Worm (Caenorhabditis elegans): Measurements from ENCODE around the gene daf-28.

daf-28 gene

ce11 chrV:19814833-19815232, at the start of gene daf-28:
Gene daf-28 (plus strand): TSS chrV:19815133.
- no peak for TF ChIP-seq ceh-30 (tag; optimal IDR thresholded peaks at IDR 0.05)
- no peak for TF ChIP-seq pag-3 (tag; optimal IDR thresholded peaks at IDR 0.05; ENCODE audit: borderline replicate concordance)
- no peak for TF ChIP-seq nfya-1 (tag; optimal IDR thresholded peaks at IDR 0.05)
- TF ChIP-seq ets-4 (tag; optimal IDR thresholded peaks at IDR 0.05): no peak
- no peak for TF ChIP-seq Y22D7AL.16 (tag; optimal IDR thresholded peaks at IDR 0.05)
- TF ChIP-seq hlh-6 (tag; optimal IDR thresholded peaks at IDR 0.05): no peak
- TF ChIP-seq ceh-14 (tag; optimal IDR thresholded peaks at IDR 0.05): no peak
- no peak for TF ChIP-seq sox-2 (GFP tag; IDR thresholded peaks at IDR 0.05)
- TF ChIP-seq pha-4 (tag; optimal IDR thresholded peaks at IDR 0.05): no peak
- no peak for TF ChIP-seq dmd-4 (tag; optimal IDR thresholded peaks at IDR 0.05; ENCODE audit: borderline replicate concordance)
- TF ChIP-seq rnt-1 (tag; optimal IDR thresholded peaks at IDR 0.05): no peak
- TF ChIP-seq dve-1 (tag; optimal IDR thresholded peaks at IDR 0.05): no peak
- TF ChIP-seq npax-4 (tag; optimal IDR thresholded peaks at IDR 0.05): no peak
- no peak for TF ChIP-seq lin-11 (tag; optimal IDR thresholded peaks at IDR 0.05)
- TF ChIP-seq unc-86 (tag; optimal IDR thresholded peaks at IDR 0.05): no peak
- TF ChIP-seq ahr-1 (tag; optimal IDR thresholded peaks at IDR 0.05): no peak
- TF ChIP-seq C38D4.7 (GFP tag; optimal IDR thresholded peaks at IDR 0.05): no peak
- no peak for TF ChIP-seq odd-2 (tag; optimal IDR thresholded peaks at IDR 0.05)
- no peak for TF ChIP-seq lim-6 (tag; optimal IDR thresholded peaks at IDR 0.05)
- no peak for TF ChIP-seq ceh-48 (tag; optimal IDR thresholded peaks at IDR 0.05)

DNA sequence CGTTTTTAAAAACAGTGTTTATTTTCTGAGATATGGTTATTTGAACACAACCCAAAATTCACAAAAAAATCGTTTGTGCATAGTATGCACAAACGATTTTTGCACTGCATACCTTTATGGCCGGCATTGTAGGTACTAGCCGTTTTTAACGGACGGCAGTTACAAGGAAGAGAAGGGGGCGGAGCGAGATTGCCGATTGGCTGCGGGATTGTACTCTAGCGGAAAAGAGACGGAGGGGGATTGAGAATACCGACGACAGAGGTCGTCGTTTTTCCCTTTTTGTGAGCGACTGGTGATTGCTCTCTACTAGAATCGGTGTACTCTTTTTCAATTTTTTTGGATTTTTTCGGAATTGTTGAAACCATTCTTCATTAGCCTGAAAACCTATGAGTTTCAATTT, 47.2 kb upstream of the daf-28 start:
- TF ChIP-seq ceh-2 (tag; optimal IDR thresholded peaks at IDR 0.05) (no peak), pha-2 (tag; optimal IDR thresholded peaks at IDR 0.05) (no peak), nfya-1 (tag; optimal IDR thresholded peaks at IDR 0.05) (peak; percentile 77)

ce11 chrV:19771660-19772059, 43.3 kb upstream of the daf-28 start, which contains the start of gene M162.15:
Gene M162.15 (minus strand): TSS chrV:19771760.
- TF ChIP-seq pat-9 (tag; optimal IDR thresholded peaks at IDR 0.05) (no peak), pag-3 (tag; optimal IDR thresholded peaks at IDR 0.05; ENCODE audit: borderline replicate concordance) (no peak), ama-1 (optimal IDR thresholded peaks at IDR 0.05) (no peak), hlh-6 (tag; optimal IDR thresholded peaks at IDR 0.05) (no peak), pax-1 (tag; optimal IDR thresholded peaks at IDR 0.05) (no peak), lin-11 (tag; optimal IDR thresholded peaks at IDR 0.05) (no peak), zip-5 (tag; optimal IDR thresholded peaks at IDR 0.05) (no peak), fkh-6 (tag; optimal IDR thresholded peaks at IDR 0.05) (no peak), elt-2 (tag; optimal IDR thresholded peaks at IDR 0.05) (no peak), syd-9 (tag; optimal IDR thresholded peaks at IDR 0.05) (no peak), eyg-1 (tag; optimal IDR thresholded peaks at IDR 0.05) (no peak), pha-2 (tag; optimal IDR thresholded peaks at IDR 0.05) (no peak), Y22D7AL.16 (tag; optimal IDR thresholded peaks at IDR 0.05) (no peak)

DNA sequence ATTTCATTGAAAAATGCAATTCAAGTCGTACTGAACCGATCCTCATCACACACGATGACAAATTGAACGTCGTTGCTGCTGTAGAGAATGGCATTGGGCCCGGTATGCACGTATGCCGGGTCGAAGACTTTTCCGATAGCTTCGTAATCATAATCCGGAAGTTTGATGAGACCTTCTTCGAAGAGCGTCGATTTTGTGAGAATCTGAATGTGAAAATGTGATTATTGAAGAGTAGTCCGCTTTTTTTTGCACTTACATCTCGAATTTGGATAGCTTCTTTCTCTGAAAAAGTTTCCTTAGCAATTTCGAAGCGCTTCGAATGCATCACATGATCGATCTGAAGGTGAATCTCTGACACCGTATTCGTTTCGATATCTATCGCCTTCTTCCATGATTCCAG, 37.7 kb upstream of the daf-28 start, which contains the start of gene fbxa-118:
fbxa-118 (minus strand) TSS at position 101 of the 400 bp plus-strand sequence.
- TF ChIP-seq nfya-1 (tag; optimal IDR thresholded peaks at IDR 0.05): no peak
- no peak for TF ChIP-seq gmeb-2 (tag; optimal IDR thresholded peaks at IDR 0.05)
- no peak for TF ChIP-seq ceh-22 (tag; optimal IDR thresholded peaks at IDR 0.05)
- TF ChIP-seq pat-9 (tag; optimal IDR thresholded peaks at IDR 0.05): no peak
- TF ChIP-seq pha-2 (tag; optimal IDR thresholded peaks at IDR 0.05): no peak

- no peak for TF ChIP-seq lim-6 (tag; optimal IDR thresholded peaks at IDR 0.05)
- no peak for TF ChIP-seq syd-9 (tag; optimal IDR thresholded peaks at IDR 0.05)
- TF ChIP-seq nhr-232 (tag; optimal IDR thresholded peaks at IDR 0.05): no peak
- TF ChIP-seq ceh-34 (tag; optimal IDR thresholded peaks at IDR 0.05): no peak
- TF ChIP-seq sox-2 (GFP tag; IDR thresholded peaks at IDR 0.05): no peak
- no peak for TF ChIP-seq lin-11 (tag; optimal IDR thresholded peaks at IDR 0.05)
Observed at ce11 chrV:19778608-19779007, 36.3 kb upstream of the daf-28 start, which contains the start of gene fbxa-194. Gene fbxa-194 (minus strand): TSS chrV:19778708.
